Worm (Caenorhabditis elegans): Measurements from ENCODE around the gene H38K22.7.

The H38K22.7 gene

DNA sequence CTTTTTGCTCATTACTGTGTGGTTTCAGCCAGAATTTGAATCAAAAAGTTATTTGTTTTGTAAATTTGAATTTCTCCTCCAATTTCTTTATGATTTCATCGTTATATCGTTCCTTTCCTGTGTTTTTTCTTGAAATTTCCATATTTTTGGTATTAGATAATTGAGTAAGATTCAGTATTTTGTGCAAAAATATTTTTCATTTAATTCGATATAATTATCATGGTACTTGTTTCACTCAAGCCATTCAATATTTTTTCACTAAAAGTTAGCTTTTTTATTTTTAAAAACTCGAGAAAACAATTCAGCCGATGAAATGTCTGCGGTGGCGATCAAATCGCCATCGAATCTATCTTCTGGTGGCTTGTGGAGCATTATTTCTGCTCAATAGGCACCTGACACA, 23.5 kb downstream of the H38K22.7 start, which contains the start of gene hse-5:
Gene hse-5 (plus strand): TSS at position 301 of the 400 bp plus-strand sequence.
- TF ChIP-seq ceh-13 (GFP tag; optimal IDR thresholded peaks at IDR 0.05) (no peak), F13C5.2 (tag; optimal IDR thresholded peaks at IDR 0.05) (no peak), tra-4 (tag; optimal IDR thresholded peaks at IDR 0.05) (no peak), hmg-4 (GFP tag; optimal IDR thresholded peaks at IDR 0.05) (no peak), hnd-1 (tag; optimal IDR thresholded peaks at IDR 0.05) (no peak), tbx-37 (GFP tag; conservative IDR thresholded peaks at IDR 0.05) (no peak), pes-1 (GFP tag; IDR thresholded peaks at IDR 0.05) (no peak), ceh-36 (tag; optimal IDR thresholded peaks at IDR 0.05) (no peak), tbx-11 (GFP tag; IDR thresholded peaks at IDR 0.05) (no peak), ama-1 (optimal IDR thresholded peaks at IDR 0.05) (no peak)

ce11 chrIII:4349799-4350198, 28.3 kb downstream of the H38K22.7 start, which contains the start of gene B0285.6:
B0285.6 (plus strand) TSS chrIII:4350099.
- no peak for TF ChIP-seq pes-1 (GFP tag; IDR thresholded peaks at IDR 0.05)
- TF ChIP-seq tbx-11 (GFP tag; IDR thresholded peaks at IDR 0.05) = no peak
- no peak for TF ChIP-seq hmbx-1 (tag; optimal IDR thresholded peaks at IDR 0.05)
- TF ChIP-seq scrt-1 (GFP tag; IDR thresholded peaks at IDR 0.05) = no peak
- no peak for TF ChIP-seq flt-1 (GFP tag; IDR thresholded peaks at IDR 0.05)

DNA sequence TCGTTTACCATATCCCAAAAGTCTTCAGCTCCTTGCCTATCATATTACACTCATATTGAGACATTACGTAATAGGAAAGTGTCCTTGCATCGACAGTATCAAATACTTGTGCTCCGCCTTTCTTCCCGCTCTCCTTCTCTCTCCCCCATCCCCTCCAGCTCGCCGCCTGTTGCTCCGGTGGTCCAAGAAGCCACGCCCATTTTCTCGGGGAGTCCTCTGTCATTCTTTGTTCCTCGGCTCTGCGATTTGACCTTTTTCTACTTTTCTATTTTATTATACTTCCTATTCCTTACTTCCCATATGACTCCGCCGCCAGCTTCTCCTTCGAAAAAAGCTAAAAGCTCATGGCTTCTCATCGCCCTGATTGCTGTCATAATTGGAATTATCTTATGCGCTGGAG, 34.9 kb downstream of the H38K22.7 start, which contains the start of gene mnp-1:
Gene mnp-1 (plus strand): TSS at position 211 of the 400 bp plus-strand sequence.
- no peak for TF ChIP-seq F13C5.2 (tag; optimal IDR thresholded peaks at IDR 0.05)
- no peak for TF ChIP-seq ceh-13 (GFP tag; optimal IDR thresholded peaks at IDR 0.05)
- TF ChIP-seq tra-4 (tag; optimal IDR thresholded peaks at IDR 0.05) = no peak
- TF ChIP-seq sea-1 (GFP tag; conservative IDR thresholded peaks at IDR 0.05) = no peak
- no peak for TF ChIP-seq scrt-1 (GFP tag; IDR thresholded peaks at IDR 0.05)
- no peak for TF ChIP-seq hnd-1 (tag; optimal IDR thresholded peaks at IDR 0.05)
- no peak for TF ChIP-seq B0310.2 (tag; optimal IDR thresholded peaks at IDR 0.05)

DNA sequence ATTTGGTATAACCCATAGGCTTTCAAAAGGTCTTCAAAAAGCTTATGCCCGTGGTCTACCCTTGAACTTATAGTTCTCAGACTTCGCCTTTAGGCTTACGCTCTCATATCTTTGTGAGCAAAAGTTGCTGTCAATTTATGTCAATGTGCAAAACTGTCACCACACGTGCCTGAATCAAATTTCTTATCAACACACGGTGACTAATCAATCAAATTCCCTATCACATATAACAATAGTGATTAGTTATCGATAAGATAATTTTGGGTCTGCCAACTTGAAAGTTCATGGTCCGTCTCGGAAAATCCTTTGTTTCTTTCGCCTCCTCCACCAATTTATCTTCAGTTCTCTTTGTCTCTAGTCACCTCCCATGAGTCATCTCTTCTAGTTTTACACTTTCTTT, 35.9 kb downstream of the H38K22.7 start:
- no peak for TF ChIP-seq scrt-1 (GFP tag; IDR thresholded peaks at IDR 0.05)
- no peak for TF ChIP-seq hmg-4 (GFP tag; optimal IDR thresholded peaks at IDR 0.05)
- no peak for TF ChIP-seq tbx-11 (GFP tag; IDR thresholded peaks at IDR 0.05)
- no peak for TF ChIP-seq tra-4 (tag; optimal IDR thresholded peaks at IDR 0.05)
- no peak for TF ChIP-seq flt-1 (GFP tag; IDR thresholded peaks at IDR 0.05)
- TF ChIP-seq F13C5.2 (tag; optimal IDR thresholded peaks at IDR 0.05) = no peak
- TF ChIP-seq aly-1 (tag; optimal IDR thresholded peaks at IDR 0.05) = no peak
- TF ChIP-seq hmbx-1 (tag; optimal IDR thresholded peaks at IDR 0.05) = no peak
- no peak for TF ChIP-seq B0310.2 (tag; optimal IDR thresholded peaks at IDR 0.05)

DNA sequence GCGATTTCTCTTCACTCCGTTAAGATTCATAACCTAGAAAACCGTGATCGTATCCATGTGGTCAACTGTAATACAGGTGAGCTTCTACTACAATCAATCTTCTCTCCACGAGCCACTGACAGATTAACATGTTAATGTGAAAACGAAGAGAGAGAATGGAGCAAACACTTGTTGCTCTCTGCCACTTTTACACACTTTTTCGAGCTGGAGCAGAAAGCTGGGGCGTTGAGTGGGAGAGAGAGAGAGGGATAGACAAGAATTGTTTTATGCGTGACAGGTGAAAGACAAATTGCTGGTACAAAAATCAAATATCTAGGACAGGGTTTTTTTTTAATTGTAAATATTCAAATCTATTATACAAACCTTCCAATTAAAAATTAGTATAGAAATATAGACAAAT, 36.8 kb downstream of the H38K22.7 start:
- TF ChIP-seq ets-7 (tag; optimal IDR thresholded peaks at IDR 0.05) (no peak), ama-1 (optimal IDR thresholded peaks at IDR 0.05) (no peak), B0310.2 (tag; optimal IDR thresholded peaks at IDR 0.05) (no peak), ceh-36 (tag; optimal IDR thresholded peaks at IDR 0.05) (no peak), hnd-1 (tag; optimal IDR thresholded peaks at IDR 0.05) (no peak), tbx-11 (GFP tag; IDR thresholded peaks at IDR 0.05) (no peak), sea-1 (GFP tag; conservative IDR thresholded peaks at IDR 0.05) (no peak), tra-4 (tag; optimal IDR thresholded peaks at IDR 0.05) (no peak), hmbx-1 (tag; optimal IDR thresholded peaks at IDR 0.05) (no peak), F13C5.2 (tag; optimal IDR thresholded peaks at IDR 0.05) (no peak), pes-1 (GFP tag; IDR thresholded peaks at IDR 0.05) (no peak), aly-1 (tag; optimal IDR thresholded peaks at IDR 0.05) (no peak), tbx-37 (GFP tag; conservative IDR thresholded peaks at IDR 0.05) (no peak), hmg-4 (GFP tag; optimal IDR thresholded peaks at IDR 0.05) (no peak), flt-1 (GFP tag; IDR thresholded peaks at IDR 0.05) (no peak), scrt-1 (GFP tag; IDR thresholded peaks at IDR 0.05) (no peak), ceh-13 (GFP tag; optimal IDR thresholded peaks at IDR 0.05) (no peak)

DNA sequence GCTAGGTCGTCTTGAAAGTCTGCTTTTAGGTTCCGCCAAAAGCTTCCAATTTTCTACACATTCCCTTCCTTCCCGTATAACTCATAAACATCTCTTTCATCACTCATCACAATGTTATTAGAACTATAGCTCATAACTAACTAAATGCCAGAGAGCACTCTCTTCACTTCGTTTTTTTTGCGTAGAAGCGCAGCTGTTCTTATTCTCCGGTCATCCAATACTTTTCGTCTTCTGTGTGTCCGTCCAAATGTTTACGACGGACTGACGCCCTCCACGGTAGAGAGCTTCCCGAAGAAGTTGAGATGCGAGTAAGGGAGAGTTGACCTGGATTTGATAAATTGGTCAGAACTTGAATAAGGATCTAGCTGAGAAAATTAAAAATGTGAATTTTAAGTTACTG, 37.7 kb downstream of the H38K22.7 start:
- TF ChIP-seq ceh-36 (tag; optimal IDR thresholded peaks at IDR 0.05) = no peak
- TF ChIP-seq ets-7 (tag; optimal IDR thresholded peaks at IDR 0.05) = no peak
- TF ChIP-seq pes-1 (GFP tag; IDR thresholded peaks at IDR 0.05) = no peak
- no peak for TF ChIP-seq sea-1 (GFP tag; conservative IDR thresholded peaks at IDR 0.05)
- no peak for TF ChIP-seq tbx-37 (GFP tag; conservative IDR thresholded peaks at IDR 0.05)
- TF ChIP-seq tra-4 (tag; optimal IDR thresholded peaks at IDR 0.05) = no peak
- TF ChIP-seq scrt-1 (GFP tag; IDR thresholded peaks at IDR 0.05) = no peak
- TF ChIP-seq ama-1 (optimal IDR thresholded peaks at IDR 0.05) = no peak
- no peak for TF ChIP-seq B0310.2 (tag; optimal IDR thresholded peaks at IDR 0.05)
- no peak for TF ChIP-seq aly-1 (tag; optimal IDR thresholded peaks at IDR 0.05)
- TF ChIP-seq tbx-11 (GFP tag; IDR thresholded peaks at IDR 0.05) = no peak
- no peak for TF ChIP-seq F13C5.2 (tag; optimal IDR thresholded peaks at IDR 0.05)
- TF ChIP-seq hmbx-1 (tag; optimal IDR thresholded peaks at IDR 0.05) = no peak
- TF ChIP-seq flt-1 (GFP tag; IDR thresholded peaks at IDR 0.05) = no peak
- TF ChIP-seq ceh-13 (GFP tag; optimal IDR thresholded peaks at IDR 0.05) = no peak
- TF ChIP-seq hmg-4 (GFP tag; optimal IDR thresholded peaks at IDR 0.05) = no peak
- no peak for TF ChIP-seq hnd-1 (tag; optimal IDR thresholded peaks at IDR 0.05)

ce11 chrIII:4359900-4360299, 38.4 kb downstream of the H38K22.7 start:
- TF ChIP-seq tbx-37 (GFP tag; conservative IDR thresholded peaks at IDR 0.05) (no peak), B0310.2 (tag; optimal IDR thresholded peaks at IDR 0.05) (no peak), ama-1 (optimal IDR thresholded peaks at IDR 0.05) (no peak), ceh-36 (tag; optimal IDR thresholded peaks at IDR 0.05) (no peak), aly-1 (tag; optimal IDR thresholded peaks at IDR 0.05) (no peak), hmbx-1 (tag; optimal IDR thresholded peaks at IDR 0.05) (no peak), scrt-1 (GFP tag; IDR thresholded peaks at IDR 0.05) (no peak), hmg-4 (GFP tag; optimal IDR thresholded peaks at IDR 0.05) (no peak), tra-4 (tag; optimal IDR thresholded peaks at IDR 0.05) (no peak), F13C5.2 (tag; optimal IDR thresholded peaks at IDR 0.05) (no peak), hnd-1 (tag; optimal IDR thresholded peaks at IDR 0.05) (no peak)

DNA sequence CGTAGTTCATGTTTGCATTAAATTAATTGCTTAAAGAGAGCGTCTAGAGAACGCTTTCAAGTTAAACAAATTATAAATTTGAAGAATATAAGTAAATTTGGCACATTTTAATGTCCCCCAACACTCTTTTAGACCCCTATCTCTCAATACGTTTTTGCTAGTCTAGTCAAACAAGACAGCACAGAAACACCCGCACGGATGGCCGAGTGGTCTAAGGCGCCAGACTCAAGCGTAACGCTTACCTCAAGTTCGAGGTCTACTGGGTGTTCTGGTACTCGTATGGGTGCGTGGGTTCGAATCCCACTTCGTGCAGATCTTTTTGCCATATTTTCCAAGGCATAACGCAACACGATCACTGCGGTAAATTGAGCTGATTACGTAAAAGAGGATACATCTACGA, 40.8 kb downstream of the H38K22.7 start:
- TF ChIP-seq ama-1 (optimal IDR thresholded peaks at IDR 0.05) = no peak
- TF ChIP-seq tbx-11 (GFP tag; IDR thresholded peaks at IDR 0.05) = no peak
- TF ChIP-seq pes-1 (GFP tag; IDR thresholded peaks at IDR 0.05) = no peak; the same call in 1 of the 2 replicates
- TF ChIP-seq ceh-13 (GFP tag; optimal IDR thresholded peaks at IDR 0.05) = peak; percentile 13
- no peak for TF ChIP-seq B0310.2 (tag; optimal IDR thresholded peaks at IDR 0.05)
- TF ChIP-seq F13C5.2 (tag; optimal IDR thresholded peaks at IDR 0.05) = peak; percentile 4
- no peak for TF ChIP-seq ets-7 (tag; optimal IDR thresholded peaks at IDR 0.05)
- TF ChIP-seq hnd-1 (tag; optimal IDR thresholded peaks at IDR 0.05) = no peak
- TF ChIP-seq scrt-1 (GFP tag; IDR thresholded peaks at IDR 0.05) = no peak
- no peak for TF ChIP-seq tra-4 (tag; optimal IDR thresholded peaks at IDR 0.05)
- TF ChIP-seq aly-1 (tag; optimal IDR thresholded peaks at IDR 0.05) = peak; percentile 1
- no peak for TF ChIP-seq hmbx-1 (tag; optimal IDR thresholded peaks at IDR 0.05)
- no peak for TF ChIP-seq hmg-4 (GFP tag; optimal IDR thresholded peaks at IDR 0.05)
- no peak for TF ChIP-seq ceh-36 (tag; optimal IDR thresholded peaks at IDR 0.05)
- TF ChIP-seq tbx-37 (GFP tag; conservative IDR thresholded peaks at IDR 0.05) = no peak
- TF ChIP-seq flt-1 (GFP tag; IDR thresholded peaks at IDR 0.05) = 0 out of 2 replicates have a peak, but pooled peaks have one; percentile 22

Measured in whole organism, early embryonic.